Worm (Caenorhabditis elegans) whole organism, young adult: ENCODE results near the gene F28G4.4.
A peak's percentile ranks its signal among the peaks of the same experiment; 100 is the strongest.
"Not testable (repeated sequence)": the region's sequence is repeated elsewhere in the genome, so short reads cannot be mapped to it uniquely, and the experiment has no call there.

Experiments
- B0035.1 ChIP-seq: sonication (generic microtip); optimal IDR thresholded peaks from 2 replicates; lab custom pipeline; 2016; ENCODE audit warnings: missing genetic modification characterization, mild to moderate bottlenecking, missing compliant biosample characterization, missing genotype, missing genetic modification reagents
- B0336.3 ChIP-seq: fragments of 200-800 bp; sonication (Bioruptor generic); IDR thresholded peaks from 2 replicates; pipeline ENCODE4 v1.3.6; 2022; ENCODE audit warnings: missing genetic modification characterization, missing compliant biosample characterization
- C06A6.2 ChIP-seq: fragments of 200-800 bp; sonication (Bioruptor generic); conservative IDR thresholded peaks from 2 replicates; pipeline ENCODE4 v1.3.6; 2022; ENCODE audit warnings: missing genetic modification characterization, missing compliant biosample characterization
- C17E4.6 ChIP-seq: fragments of 200-800 bp; sonication (Bioruptor generic); IDR thresholded peaks from 2 replicates; pipeline ENCODE4 v1.3.6; 2022; ENCODE audit warnings: missing genetic modification reagents, missing genetic modification characterization, missing compliant biosample characterization
- F33H1.4 ChIP-seq: fragments of 200-800 bp; sonication (Bioruptor generic); IDR thresholded peaks from 2 replicates; pipeline ENCODE4 v1.3.6; 2022; ENCODE audit warnings: missing genetic modification reagents, missing genetic modification characterization, missing compliant biosample characterization
- F52B5.7 ChIP-seq: sonication (generic microtip); optimal IDR thresholded peaks from 2 replicates; lab custom pipeline; 2016; ENCODE audit warnings: mild to moderate bottlenecking, missing genetic modification characterization, missing compliant biosample characterization
- F55B11.4 ChIP-seq: sonication (generic microtip); optimal IDR thresholded peaks from 2 replicates; lab custom pipeline; 2016; ENCODE audit warnings: missing compliant biosample characterization, missing genetic modification characterization, borderline replicate concordance; ENCODE audit not compliant: insufficient read depth
- K11D2.4 ChIP-seq: fragments of 200-800 bp; sonication (Bioruptor generic); IDR thresholded peaks from 2 replicates; pipeline ENCODE4 v1.3.6; 2022; ENCODE audit warnings: missing genetic modification reagents, missing genetic modification characterization, missing compliant biosample characterization
- T26A5.8 ChIP-seq: sonication (generic microtip); optimal IDR thresholded peaks from 2 replicates; lab custom pipeline; 2016; ENCODE audit warnings: missing genetic modification characterization, missing compliant biosample characterization
- aptf-3 ChIP-seq: fragments of 200-800 bp; sonication (Bioruptor generic); IDR thresholded peaks from 2 replicates; pipeline ENCODE4 v1.3.6; 2022; ENCODE audit warnings: missing genetic modification characterization, missing compliant biosample characterization
- athp-1 ChIP-seq: sonication (generic microtip); optimal IDR thresholded peaks from 2 replicates; lab custom pipeline; 2017; ENCODE audit warnings: mild to moderate bottlenecking, missing genetic modification characterization, missing compliant biosample characterization
- attf-3 ChIP-seq: fragments of 200-800 bp; sonication (Bioruptor generic); conservative IDR thresholded peaks from 2 replicates; pipeline ENCODE4 v1.3.6; 2022; ENCODE audit warnings: missing genetic modification reagents, missing genetic modification characterization, missing compliant biosample characterization
- attf-6 ChIP-seq: fragments of 200-800 bp; sonication (Bioruptor generic); IDR thresholded peaks from 2 replicates; pipeline ENCODE4 v1.3.6; 2022; ENCODE audit warnings: missing genetic modification reagents, missing genetic modification characterization, missing compliant biosample characterization
- bed-1 ChIP-seq: fragments of 200-800 bp; sonication (Bioruptor generic); IDR thresholded peaks from 2 replicates; pipeline ENCODE4 v1.3.6; 2022; ENCODE audit warnings: missing genetic modification reagents, missing genetic modification characterization, missing compliant biosample characterization
- ccch-3 ChIP-seq: fragments of 200-800 bp; sonication (Bioruptor generic); optimal IDR thresholded peaks from 2 replicates; lab custom pipeline; 2018; ENCODE audit warnings: mild to moderate bottlenecking, missing genetic modification characterization, missing compliant biosample characterization
- cebp-1 ChIP-seq, 2 experiments: fragments of 200-800 bp in 1 of 2; sonication (Bioruptor generic) in 1 of 2; sonication (generic microtip) in 1 of 2; IDR thresholded peaks in 1 of 2; optimal IDR thresholded peaks in 1 of 2; 2 replicates each; pipeline versions ENCODE4 v1.3.6 to Lab custom; 2017 to 2022; ENCODE audit warnings: missing compliant biosample characterization in 2 of 2, missing genetic modification characterization in 2 of 2, mild to moderate bottlenecking in 1 of 2, missing genetic modification reagents in 1 of 2, moderate library complexity in 1 of 2
- ceh-40 ChIP-seq: fragments of 200-800 bp; sonication (Bioruptor generic); IDR thresholded peaks from 2 replicates; pipeline ENCODE4 v1.3.6; 2022; ENCODE audit warnings: missing genetic modification characterization, missing compliant biosample characterization
- ceh-58 ChIP-seq: fragments of 200-800 bp; sonication (Bioruptor generic); IDR thresholded peaks from 2 replicates; pipeline ENCODE4 v1.3.6; 2022; ENCODE audit warnings: missing genetic modification characterization, missing compliant biosample characterization
- egrh-3 ChIP-seq: fragments of 200-800 bp; sonication (Bioruptor generic); IDR thresholded peaks from 2 replicates; pipeline ENCODE4 v1.3.6; 2022; ENCODE audit warnings: missing genetic modification reagents, missing genetic modification characterization, missing compliant biosample characterization
- ekl-4 ChIP-seq: fragments of 200-800 bp; sonication (Bioruptor generic); IDR thresholded peaks from 2 replicates; pipeline ENCODE4 v1.3.6; 2022; ENCODE audit warnings: missing genetic modification reagents, missing genetic modification characterization, missing compliant biosample characterization
- fkh-3 ChIP-seq: sonication (generic microtip); optimal IDR thresholded peaks from 2 replicates; lab custom pipeline; 2016; ENCODE audit warnings: mild to moderate bottlenecking, missing genetic modification characterization, missing compliant biosample characterization
- hsf-1 ChIP-seq: fragments of 200-800 bp; sonication (Bioruptor generic); IDR thresholded peaks from 2 replicates; pipeline ENCODE4 v1.3.6; 2022; ENCODE audit warnings: missing genetic modification reagents, missing genetic modification characterization, missing compliant biosample characterization
- lag-1 ChIP-seq: fragments of 200-800 bp; sonication (Bioruptor generic); IDR thresholded peaks from 2 replicates; pipeline ENCODE4 v1.3.6; 2022; ENCODE audit warnings: missing genetic modification reagents, missing genetic modification characterization, missing compliant biosample characterization
- lin-35 ChIP-seq, 3 experiments: fragments of 150-350 bp in 2 of 3; sonication (generic microtip) in 1 of 3; optimal IDR thresholded peaks; 2 replicates each; lab custom pipeline; 2014 to 2018; ENCODE audit warnings: missing biosample characterization in 3 of 3, missing genetic modification characterization in 3 of 3, missing genetic modification reagents in 3 of 3
- madf-10 ChIP-seq: sonication (generic microtip); optimal IDR thresholded peaks from 2 replicates; lab custom pipeline; 2016; ENCODE audit warnings: mild to moderate bottlenecking, missing genetic modification characterization, missing compliant biosample characterization
- madf-3 ChIP-seq: fragments of 200-800 bp; sonication (Bioruptor generic); IDR thresholded peaks from 2 replicates; pipeline ENCODE4 v1.3.6; 2022; ENCODE audit warnings: missing genetic modification reagents, missing genetic modification characterization, missing compliant biosample characterization
- mel-28 ChIP-seq: sonication (generic microtip); optimal IDR thresholded peaks from 2 replicates; lab custom pipeline; 2016; ENCODE audit warnings: borderline replicate concordance, mild to moderate bottlenecking, missing genetic modification characterization, missing compliant biosample characterization
- mes-4 ChIP-seq: sonication (generic microtip); optimal IDR thresholded peaks from 2 replicates; lab custom pipeline; 2016; ENCODE audit warnings: missing genotype, missing genetic modification characterization, missing compliant biosample characterization
- nhr-90 ChIP-seq: sonication (generic microtip); optimal IDR thresholded peaks from 2 replicates; lab custom pipeline; 2016; ENCODE audit warnings: missing genotype, mild to moderate bottlenecking, missing genetic modification characterization, missing compliant biosample characterization
- pbrm-1 ChIP-seq: fragments of 200-800 bp; sonication (Bioruptor generic); IDR thresholded peaks from 2 replicates; pipeline ENCODE4 v1.3.6; 2022; ENCODE audit warnings: missing genetic modification reagents, missing genetic modification characterization, missing compliant biosample characterization
- rcor-1 ChIP-seq: fragments of 200-800 bp; sonication (Bioruptor generic); IDR thresholded peaks from 2 replicates; pipeline ENCODE4 v1.3.6; 2022; ENCODE audit warnings: missing genetic modification reagents, missing genetic modification characterization, missing compliant biosample characterization
- repo-1 ChIP-seq: sonication (generic microtip); optimal IDR thresholded peaks from 2 replicates; lab custom pipeline; 2017; ENCODE audit warnings: mild to moderate bottlenecking, missing genetic modification characterization, missing compliant biosample characterization
- rpc-1 ChIP-seq, 2 experiments: fragments of 150-350 bp in 1 of 2; sonication (generic microtip) in 1 of 2; optimal IDR thresholded peaks; 2 replicates each; lab custom pipeline; 2014 to 2018; ENCODE audit warnings: missing biosample characterization in 1 of 2, missing genetic modification characterization in 1 of 2, missing genetic modification reagents in 1 of 2, missing genotype in 1 of 2
- snpc-1.1 ChIP-seq: sonication (generic microtip); optimal IDR thresholded peaks from 2 replicates; lab custom pipeline; 2017; ENCODE audit warnings: missing genetic modification characterization, mild to moderate bottlenecking, missing compliant biosample characterization, antibody characterized with exemption, moderate library complexity, missing genotype, missing genetic modification reagents; ENCODE audit not compliant: insufficient read depth
- snpc-4 ChIP-seq, 5 experiments: fragments of 150-350 bp in 1 of 5; sonication (generic microtip) in 4 of 5; optimal IDR thresholded peaks; 2 replicates each; lab custom pipeline; 2014 to 2018; ENCODE audit warnings: missing genetic modification characterization in 5 of 5, missing biosample characterization in 3 of 5, antibody characterized with exemption in 2 of 5, mild to moderate bottlenecking in 2 of 5, missing compliant biosample characterization in 2 of 5, missing genotype in 2 of 5, moderate library complexity in 2 of 5, missing genetic modification reagents in 1 of 5
- somi-1 ChIP-seq: fragments of 200-800 bp; sonication (Bioruptor generic); optimal IDR thresholded peaks from 2 replicates; lab custom pipeline; 2018; ENCODE audit warnings: mild to moderate bottlenecking, missing genetic modification characterization, missing compliant biosample characterization
- tbx-9 ChIP-seq: sonication (generic microtip); optimal IDR thresholded peaks from 2 replicates; lab custom pipeline; 2016; ENCODE audit warnings: borderline replicate concordance, missing genetic modification characterization, inconsistent platforms, missing compliant biosample characterization
- ztf-18 ChIP-seq: sonication (generic microtip); optimal IDR thresholded peaks from 2 replicates; lab custom pipeline; 2016; ENCODE audit warnings: missing genotype, mild to moderate bottlenecking, missing genetic modification characterization, missing compliant biosample characterization
- ztf-25 ChIP-seq: fragments of 200-800 bp; sonication (Bioruptor generic); IDR thresholded peaks from 2 replicates; pipeline ENCODE4 v1.3.6; 2022; ENCODE audit warnings: missing genetic modification reagents, missing genetic modification characterization, missing compliant biosample characterization
- ztf-28 ChIP-seq: fragments of 200-800 bp; sonication (Bioruptor generic); IDR thresholded peaks from 2 replicates; pipeline ENCODE4 v1.3.6; 2022; ENCODE audit warnings: missing genetic modification reagents, missing genetic modification characterization, missing compliant biosample characterization
- ztf-3 ChIP-seq: fragments of 200-800 bp; sonication (Bioruptor generic); optimal IDR thresholded peaks from 2 replicates; lab custom pipeline; 2018; ENCODE audit warnings: mild to moderate bottlenecking, missing genetic modification characterization, missing compliant biosample characterization

Gene F28G4.4

ce11 chrV:16273364-16273763, 12.3 kb downstream of the F28G4.4 start:
- TF ChIP-seq attf-6, result 0 out of 2 replicates have a peak, but pooled peaks have one; percentile 58
- TF ChIP-seq pbrm-1 (GFP tag; lab: Robert Waterston, UW), result peak; percentile 6; the same call in 1 of the 2 replicates
- TF ChIP-seq snpc-4 (GFP tag; optimal IDR thresholded peaks at IDR 0.05; lab: Kevin White, UChicago), result not testable (repeated sequence)
- peak in 1 of 4 experiments; percentile 62 for TF ChIP-seq snpc-4 (tag; optimal IDR thresholded peaks at IDR 0.05; lab: Kevin White, UChicago)

ce11 chrV:16271121-16271520, 14.6 kb downstream of the F28G4.4 start, which contains the start of gene T13F3.6:
TSS of gene T13F3.6 (minus strand) at chrV:16271221.
- TF ChIP-seq B0336.3 (no peak), bed-1 (GFP tag; lab: Robert Waterston, UW) (no peak), T26A5.8 (tag; lab: Kevin White, UChicago) (no peak), ceh-58 (no peak), lag-1 (no peak), F55B11.4 (no peak), ccch-3 (GFP tag; lab: Kevin White, UChicago) (no peak), attf-6 (no peak)
- TF ChIP-seq, all 124 proteins: peak for 0

ce11 chrV:16269556-16269955, 16.1 kb downstream of the F28G4.4 start, which contains the start of the genes fbxa-2 and T13F3.8:
TSS of gene fbxa-2 (minus strand) at chrV:16269656.
TSS of gene T13F3.8 (plus strand) at chrV:16269800.
- TF ChIP-seq tbx-9 (tag; lab: Kevin White, UChicago), result no peak
- TF ChIP-seq fkh-3 (tag; lab: Kevin White, UChicago), result no peak
- no peak for TF ChIP-seq K11D2.4 (GFP tag; lab: Robert Waterston, UW)
- no peak for TF ChIP-seq F33H1.4 (GFP tag; lab: Robert Waterston, UW)
- TF ChIP-seq somi-1 (GFP tag; lab: Kevin White, UChicago), result no peak
- no peak for TF ChIP-seq nhr-90 (tag; lab: Kevin White, UChicago)
- TF ChIP-seq snpc-1.1, result no peak
- TF ChIP-seq C17E4.6 (GFP tag; lab: Robert Waterston, UW), result no peak
- TF ChIP-seq rpc-1 (optimal IDR thresholded peaks at IDR 0.05; lab: Kevin White, UChicago), result no peak
- TF ChIP-seq rpc-1 (tag; optimal IDR thresholded peaks at IDR 0.05; lab: Kevin White, UChicago), result no peak
- TF ChIP-seq rcor-1 (GFP tag; lab: Robert Waterston, UW), result no peak
- TF ChIP-seq B0035.1 (tag; lab: Kevin White, UChicago), result no peak
- no peak for TF ChIP-seq repo-1 (tag; lab: Kevin White, UChicago)
- no peak for TF ChIP-seq attf-3 (GFP tag; lab: Robert Waterston, UW)
- no peak for TF ChIP-seq cebp-1 (GFP tag; IDR thresholded peaks at IDR 0.05; lab: Robert Waterston, UW)
- no peak for TF ChIP-seq cebp-1 (tag; optimal IDR thresholded peaks at IDR 0.05; lab: Kevin White, UChicago)
- TF ChIP-seq ztf-25 (GFP tag; lab: Robert Waterston, UW), result no peak
- TF ChIP-seq C06A6.2 (GFP tag; lab: Robert Waterston, UW), result no peak
- no peak for TF ChIP-seq ekl-4
- no peak for TF ChIP-seq mes-4
- no peak for TF ChIP-seq hsf-1
- TF ChIP-seq ccch-3 (GFP tag; lab: Kevin White, UChicago), result no peak

- no peak for TF ChIP-seq ztf-3 (GFP tag; lab: Kevin White, UChicago)
- no peak for TF ChIP-seq egrh-3 (GFP tag; lab: Robert Waterston, UW)
- no peak for TF ChIP-seq C06A6.2 (GFP tag; lab: Robert Waterston, UW)
- no peak for TF ChIP-seq aptf-3 (GFP tag; lab: Robert Waterston, UW)
- no peak for TF ChIP-seq madf-3
- TF ChIP-seq B0035.1 (tag; lab: Kevin White, UChicago), result no peak
- no peak for TF ChIP-seq mel-28 (tag; lab: Kevin White, UChicago)
- TF ChIP-seq madf-10, result no peak
- TF ChIP-seq T26A5.8 (tag; lab: Kevin White, UChicago), result no peak
- no peak for TF ChIP-seq F52B5.7
- no peak for TF ChIP-seq athp-1 (tag; lab: Kevin White, UChicago)
- no peak for TF ChIP-seq ztf-28 (GFP tag; lab: Robert Waterston, UW)
- no peak for TF ChIP-seq ztf-18 (tag; lab: Kevin White, UChicago)
- no peak for TF ChIP-seq lin-35 (GFP tag; optimal IDR thresholded peaks at IDR 0.05; lab: Kevin White, UChicago)
- TF ChIP-seq ceh-40 (GFP tag; lab: Robert Waterston, UW), result no peak
- TF ChIP-seq attf-6, result no peak
These were observed 19.2 kb downstream of the F28G4.4 start, which contains the start of gene T13F3.4 for ce11 chrV:16266514-16266913. TSS of gene T13F3.4 (minus strand) at chrV:16266614.
